Fruit fly (Drosophila melanogaster): ENCODE results near the gene Ssadh.

DNA sequence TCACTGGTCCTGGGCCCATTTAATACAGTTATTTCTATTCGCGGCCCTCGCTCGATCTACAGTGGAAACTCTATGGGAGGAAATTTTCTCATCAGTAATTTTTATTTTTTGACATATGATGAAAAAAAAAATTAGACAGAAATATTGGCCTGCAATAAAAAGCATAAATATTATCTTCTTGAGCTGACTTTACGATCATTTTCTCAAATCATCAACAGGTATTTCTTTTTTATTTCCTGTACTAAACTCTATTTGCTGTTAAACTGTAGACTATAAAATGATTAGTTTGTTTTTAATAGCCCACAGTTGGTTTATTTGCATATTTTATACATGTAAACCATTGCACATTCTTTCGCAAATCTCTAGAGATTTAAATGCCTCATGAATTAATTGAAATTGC lies 17.4 kb upstream of the Ssadh start:
- TF ChIP-seq h (optimal IDR thresholded peaks at IDR 0.05): no peak
- TF ChIP-seq Sin3A (optimal IDR thresholded peaks at IDR 0.05): no peak
- TF ChIP-seq Myc (optimal IDR thresholded peaks at IDR 0.05): no peak
- TF ChIP-seq ttk (optimal IDR thresholded peaks at IDR 0.05): no peak
- TF ChIP-seq insv (optimal IDR thresholded peaks at IDR 0.05): no peak
